Fruit fly (Drosophila melanogaster): ENCODE measurements around the gene drm.
A peak's percentile ranks its signal among the peaks of the same experiment; 100 is the strongest.

Gene drm

dm6 chr2L:3587907-3588733 lies 49.1 kb downstream of the drm start:
- no peak for TF ChIP-seq Hr78 (GFP tag; optimal IDR thresholded peaks at IDR 0.05)
- peak; percentile 43 for TF ChIP-seq OdsH (GFP tag; optimal IDR thresholded peaks at IDR 0.05)
- TF ChIP-seq sv (GFP tag; optimal IDR thresholded peaks at IDR 0.05) = peak; percentile 29
- no peak for TF ChIP-seq Vsx2 (GFP tag; optimal IDR thresholded peaks at IDR 0.05; ENCODE audit: partially characterized antibody)
- TF ChIP-seq Myc (optimal IDR thresholded peaks at IDR 0.05) = no peak
- peak; percentile 28 for TF ChIP-seq dmrt93B (GFP tag; optimal IDR thresholded peaks at IDR 0.05)
- no peak for TF ChIP-seq N (GFP tag; optimal IDR thresholded peaks at IDR 0.05)
- TF ChIP-seq HLH106 (tag; optimal IDR thresholded peaks at IDR 0.05) = peak; percentile 68
- no peak for TF ChIP-seq Rel (GFP tag; optimal IDR thresholded peaks at IDR 0.05)
- no peak for TF ChIP-seq Rel (tag; optimal IDR thresholded peaks at IDR 0.05)
- no peak for TF ChIP-seq Abd-B (GFP tag; optimal IDR thresholded peaks at IDR 0.05)
- TF ChIP-seq dl (GFP tag; optimal IDR thresholded peaks at IDR 0.05; ENCODE audit: insufficient read depth in 1 of 2, partially characterized antibody in 2 of 2) = no peak
- TF ChIP-seq brk (GFP tag; optimal IDR thresholded peaks at IDR 0.05) = peak; percentile 27
- no peak for TF ChIP-seq Mio (GFP tag; optimal IDR thresholded peaks at IDR 0.05)
- TF ChIP-seq fru (GFP tag; optimal IDR thresholded peaks at IDR 0.05) = peak; percentile 10
- no peak for TF ChIP-seq pan (optimal IDR thresholded peaks at IDR 0.05)
- TF ChIP-seq foxo (GFP tag; optimal IDR thresholded peaks at IDR 0.05) = peak in 1 of 2 experiments; percentile 67
- TF ChIP-seq rgr (GFP tag; optimal IDR thresholded peaks at IDR 0.05) = peak; percentile 41
- TF ChIP-seq Sp1 (GFP tag; optimal IDR thresholded peaks at IDR 0.05) = peak; percentile 64
- no peak for TF ChIP-seq CG32264 (GFP tag; optimal IDR thresholded peaks at IDR 0.05)
- no peak for TF ChIP-seq jim (GFP tag; optimal IDR thresholded peaks at IDR 0.05)
- TF ChIP-seq Hnf4 (GFP tag; optimal IDR thresholded peaks at IDR 0.05) = peak; percentile 4
- no peak for TF ChIP-seq usp (GFP tag; optimal IDR thresholded peaks at IDR 0.05)
- TF ChIP-seq psq (GFP tag; optimal IDR thresholded peaks at IDR 0.05) = peak; percentile 54
- TF ChIP-seq woc (GFP tag; optimal IDR thresholded peaks at IDR 0.05) = peak; percentile 8
- TF ChIP-seq br (GFP tag; optimal IDR thresholded peaks at IDR 0.05) = no peak
- TF ChIP-seq tai (GFP tag; optimal IDR thresholded peaks at IDR 0.05) = no peak
- peak; percentile 11 for TF ChIP-seq h (GFP tag; optimal IDR thresholded peaks at IDR 0.05)

DNA sequence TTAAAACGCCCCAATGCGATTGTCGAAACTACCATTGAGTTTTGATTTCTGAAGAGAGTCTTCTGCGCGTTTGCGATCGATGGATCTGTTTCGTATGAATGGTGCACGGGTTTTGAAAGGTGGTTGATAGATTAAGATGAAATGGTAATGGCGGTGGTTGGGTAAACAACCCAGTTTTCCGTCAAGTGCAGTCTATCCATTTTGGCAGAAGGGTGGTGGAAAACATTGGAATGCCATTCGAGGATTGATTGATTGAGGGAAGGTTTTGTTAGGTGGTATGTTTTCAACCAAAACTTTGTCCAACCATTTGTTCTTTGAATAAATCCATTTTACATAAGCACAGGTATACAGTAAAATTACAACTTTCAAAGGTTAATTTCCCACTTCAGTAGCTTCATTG lies 49.8 kb downstream of the drm start:
- no peak for TF ChIP-seq dsf (GFP tag; optimal IDR thresholded peaks at IDR 0.05; ENCODE audit: borderline replicate concordance)
- TF ChIP-seq rgr (GFP tag; optimal IDR thresholded peaks at IDR 0.05) = no peak
- no peak for TF ChIP-seq N (GFP tag; optimal IDR thresholded peaks at IDR 0.05)
- TF ChIP-seq Dfd (GFP tag; optimal IDR thresholded peaks at IDR 0.05) = no peak
- TF ChIP-seq Hr78 (GFP tag; optimal IDR thresholded peaks at IDR 0.05) = no peak
- TF ChIP-seq Dif (GFP tag; optimal IDR thresholded peaks at IDR 0.05; ENCODE audit: partially characterized antibody) = no peak
- TF ChIP-seq h (GFP tag; optimal IDR thresholded peaks at IDR 0.05) = no peak
- TF ChIP-seq Abd-B (GFP tag; optimal IDR thresholded peaks at IDR 0.05) = no peak
- TF ChIP-seq jim (GFP tag; optimal IDR thresholded peaks at IDR 0.05) = no peak
- no peak for TF ChIP-seq Vsx2 (GFP tag; optimal IDR thresholded peaks at IDR 0.05; ENCODE audit: partially characterized antibody)
- no peak for TF ChIP-seq CrebA (GFP tag; optimal IDR thresholded peaks at IDR 0.05; ENCODE audit: borderline replicate concordance)
- no peak for TF ChIP-seq dl (GFP tag; optimal IDR thresholded peaks at IDR 0.05; ENCODE audit: insufficient read depth in 1 of 2, partially characterized antibody in 2 of 2)

dm6 chr2L:3590797-3591196 lies 51.8 kb downstream of the drm start:
- TF ChIP-seq OdsH (GFP tag; optimal IDR thresholded peaks at IDR 0.05) = no peak
- TF ChIP-seq pan (optimal IDR thresholded peaks at IDR 0.05) = no peak
- no peak for TF ChIP-seq N (GFP tag; optimal IDR thresholded peaks at IDR 0.05)
- no peak for TF ChIP-seq Dif (GFP tag; optimal IDR thresholded peaks at IDR 0.05; ENCODE audit: partially characterized antibody)
- TF ChIP-seq h (GFP tag; optimal IDR thresholded peaks at IDR 0.05) = no peak
- no peak for TF ChIP-seq jim (GFP tag; optimal IDR thresholded peaks at IDR 0.05)
- no peak for TF ChIP-seq Vsx2 (GFP tag; optimal IDR thresholded peaks at IDR 0.05; ENCODE audit: partially characterized antibody)
- no peak for TF ChIP-seq tai (GFP tag; optimal IDR thresholded peaks at IDR 0.05)
- TF ChIP-seq dmrt93B (GFP tag; optimal IDR thresholded peaks at IDR 0.05) = no peak
- TF ChIP-seq Rel (GFP tag; optimal IDR thresholded peaks at IDR 0.05) = no peak
- no peak for TF ChIP-seq Rel (tag; optimal IDR thresholded peaks at IDR 0.05)
- no peak for TF ChIP-seq psq (GFP tag; optimal IDR thresholded peaks at IDR 0.05)
- no peak for TF ChIP-seq Jra (GFP tag; optimal IDR thresholded peaks at IDR 0.05)
- no peak for TF ChIP-seq foxo (GFP tag; optimal IDR thresholded peaks at IDR 0.05)
- TF ChIP-seq ey (GFP tag; optimal IDR thresholded peaks at IDR 0.05) = no peak
- TF ChIP-seq CG32264 (GFP tag; optimal IDR thresholded peaks at IDR 0.05) = no peak
- no peak for TF ChIP-seq br (GFP tag; optimal IDR thresholded peaks at IDR 0.05)
- no peak for TF ChIP-seq Hr78 (GFP tag; optimal IDR thresholded peaks at IDR 0.05)
- TF ChIP-seq Myc (optimal IDR thresholded peaks at IDR 0.05) = no peak
- TF ChIP-seq fru (GFP tag; optimal IDR thresholded peaks at IDR 0.05) = no peak
- TF ChIP-seq woc (GFP tag; optimal IDR thresholded peaks at IDR 0.05) = no peak
